Worm (Caenorhabditis elegans) whole organism, L1 larva: ENCODE results near the gene F13B6.1.

ENCODE experiments used
- C04F5.9 ChIP-seq: sonication (generic microtip); optimal IDR thresholded peaks from 2 replicates; lab custom pipeline; 2016; ENCODE audit warnings: missing genetic modification characterization, missing compliant biosample characterization
- C16A3.4 ChIP-seq: fragments of 150-350 bp; optimal IDR thresholded peaks from 2 replicates; lab custom pipeline; 2014; ENCODE audit warnings: missing biosample characterization, missing genetic modification characterization
- F16B12.6 ChIP-seq: fragments of 150-350 bp; optimal IDR thresholded peaks from 2 replicates; lab custom pipeline; 2014; ENCODE audit warnings: missing biosample characterization, missing genetic modification characterization
- alr-1 ChIP-seq: fragments of 200-800 bp; sonication (Bioruptor generic); optimal IDR thresholded peaks from 2 replicates; lab custom pipeline; 2018; ENCODE audit warnings: borderline replicate concordance, mild to moderate bottlenecking, missing genetic modification characterization, missing compliant biosample characterization
- ama-1 ChIP-seq: fragments of 150-350 bp; optimal IDR thresholded peaks from 2 replicates; lab custom pipeline; 2014
- ceh-82 ChIP-seq, 3 experiments: fragments of 150-350 bp in 1 of 3; sonication (generic microtip) in 2 of 3; optimal IDR thresholded peaks; 2 replicates each; lab custom pipeline; 2014 to 2017; ENCODE audit warnings: missing biosample characterization in 3 of 3, missing genetic modification characterization in 3 of 3
- ceh-90 ChIP-seq: sonication (generic microtip); optimal IDR thresholded peaks from 2 replicates; lab custom pipeline; 2016; ENCODE audit warnings: missing genetic modification characterization, missing compliant biosample characterization
- dsc-1 ChIP-seq: sonication (generic microtip); optimal IDR thresholded peaks from 2 replicates; lab custom pipeline; 2016; ENCODE audit warnings: mild to moderate bottlenecking, missing genetic modification characterization, missing compliant biosample characterization
- efl-3 ChIP-seq: fragments of 200-800 bp; sonication (Bioruptor generic); optimal IDR thresholded peaks from 2 replicates; lab custom pipeline; 2018; ENCODE audit warnings: mild to moderate bottlenecking, missing genetic modification characterization, missing compliant biosample characterization
- egl-13 ChIP-seq: sonication (generic microtip); optimal IDR thresholded peaks from 2 replicates; lab custom pipeline; 2016; ENCODE audit warnings: missing genotype, missing genetic modification reagents, missing genetic modification characterization, missing compliant biosample characterization
- egl-27 ChIP-seq, 2 experiments: fragments of 150-350 bp in 1 of 2; sonication (generic microtip); optimal IDR thresholded peaks; 3 replicates each; lab custom pipeline; 2017 to 2018; ENCODE audit warnings: missing biosample characterization in 2 of 2, missing genetic modification characterization in 2 of 2, missing genetic modification reagents in 2 of 2
- elt-3 ChIP-seq, 6 experiments: fragments of 150-350 bp in 1 of 6; sonication (generic microtip); optimal IDR thresholded peaks; 2 replicates each; lab custom pipeline; 2017 to 2018; ENCODE audit warnings: missing biosample characterization in 6 of 6, missing genetic modification characterization in 6 of 6, inconsistent platforms in 1 of 6
- ets-5 ChIP-seq: fragments of 200-800 bp; sonication (Bioruptor generic); IDR thresholded peaks from 2 replicates; pipeline ENCODE4 v1.3.6; 2022; ENCODE audit warnings: missing genetic modification characterization, missing compliant biosample characterization
- fkh-8 ChIP-seq: sonication (generic microtip); optimal IDR thresholded peaks from 2 replicates; lab custom pipeline; 2016; ENCODE audit warnings: mild to moderate bottlenecking, missing genetic modification characterization, missing compliant biosample characterization
- jun-1 ChIP-seq: fragments of 150-350 bp; optimal IDR thresholded peaks from 2 replicates; lab custom pipeline; 2014; ENCODE audit warnings: missing biosample characterization, missing genetic modification reagents, missing genetic modification characterization
- lin-14 ChIP-seq: fragments of 200-800 bp; sonication (Bioruptor generic); optimal IDR thresholded peaks from 2 replicates; lab custom pipeline; 2018; ENCODE audit warnings: mild to moderate bottlenecking, missing genetic modification characterization, moderate library complexity, missing compliant biosample characterization
- lin-35 ChIP-seq, 2 experiments: fragments of 150-350 bp; optimal IDR thresholded peaks; 2 replicates each; lab custom pipeline; 2014; ENCODE audit warnings: missing biosample characterization in 2 of 2, missing genetic modification characterization in 2 of 2, missing genetic modification reagents in 2 of 2
- lin-39 ChIP-seq: fragments of 150-350 bp; optimal IDR thresholded peaks from 2 replicates; lab custom pipeline; 2014; ENCODE audit warnings: missing biosample characterization, missing genetic modification reagents, missing genetic modification characterization
- lir-3 ChIP-seq: sonication (generic microtip); optimal IDR thresholded peaks from 2 replicates; lab custom pipeline; 2016; ENCODE audit warnings: mild to moderate bottlenecking, missing genetic modification characterization, moderate library complexity, missing compliant biosample characterization; ENCODE audit not compliant: poor library complexity
- lsy-2 ChIP-seq, 2 experiments: fragments of 150-350 bp; optimal IDR thresholded peaks; 2 replicates each; lab custom pipeline; 2014; ENCODE audit warnings: missing biosample characterization in 2 of 2, missing genetic modification characterization in 2 of 2
- mab-9 ChIP-seq: fragments of 200-800 bp; sonication (Bioruptor generic); IDR thresholded peaks from 2 replicates; pipeline ENCODE4 v1.3.6; 2022; ENCODE audit warnings: missing genetic modification reagents, missing genetic modification characterization, missing compliant biosample characterization
- mef-2 ChIP-seq: fragments of 150-350 bp; optimal IDR thresholded peaks from 2 replicates; lab custom pipeline; 2014; ENCODE audit warnings: missing biosample characterization, missing genetic modification characterization
- nhr-19 ChIP-seq: fragments of 200-800 bp; sonication (Bioruptor generic); conservative IDR thresholded peaks from 2 replicates; pipeline ENCODE4 v1.3.6; 2022; ENCODE audit warnings: missing genetic modification characterization, missing compliant biosample characterization
- nhr-20 ChIP-seq: sonication (generic microtip); optimal IDR thresholded peaks from 2 replicates; lab custom pipeline; 2016; ENCODE audit warnings: mild to moderate bottlenecking, missing genetic modification characterization, missing compliant biosample characterization
- nhr-28 ChIP-seq: fragments of 150-350 bp; optimal IDR thresholded peaks from 2 replicates; lab custom pipeline; 2014; ENCODE audit warnings: missing biosample characterization, missing genetic modification characterization
- nhr-71 ChIP-seq: sonication (generic microtip); optimal IDR thresholded peaks from 2 replicates; lab custom pipeline; 2016; ENCODE audit warnings: mild to moderate bottlenecking, missing genetic modification characterization, moderate library complexity, missing compliant biosample characterization
- nhr-76 ChIP-seq: sonication (generic microtip); optimal IDR thresholded peaks from 2 replicates; lab custom pipeline; 2017; ENCODE audit warnings: missing biosample characterization, missing genetic modification characterization
- nhr-77 ChIP-seq: fragments of 150-350 bp; optimal IDR thresholded peaks from 2 replicates; lab custom pipeline; 2014; ENCODE audit warnings: missing biosample characterization, missing genetic modification characterization
- nhr-85 ChIP-seq: sonication (generic microtip); peaks from one replicate; lab custom pipeline; 2016; ENCODE audit warnings: missing genetic modification characterization, inconsistent platforms, missing compliant biosample characterization
- nhr-90 ChIP-seq: sonication (generic microtip); optimal IDR thresholded peaks from 2 replicates; lab custom pipeline; 2016; ENCODE audit warnings: mild to moderate bottlenecking, missing genetic modification characterization, missing compliant biosample characterization; ENCODE audit not compliant: poor library complexity
- pqm-1 ChIP-seq: sonication (generic microtip); optimal IDR thresholded peaks from 3 replicates; lab custom pipeline; 2017; ENCODE audit warnings: missing biosample characterization, missing genetic modification characterization
- rnt-1 ChIP-seq: sonication (generic microtip); optimal IDR thresholded peaks from 2 replicates; lab custom pipeline; 2016; ENCODE audit warnings: mild to moderate bottlenecking, missing genetic modification characterization, moderate library complexity, missing compliant biosample characterization
- snpc-4 ChIP-seq: fragments of 150-350 bp; optimal IDR thresholded peaks from 2 replicates; lab custom pipeline; 2014; ENCODE audit warnings: missing biosample characterization, missing genetic modification characterization
- snu-23 ChIP-seq: sonication (generic microtip); optimal IDR thresholded peaks from 2 replicates; lab custom pipeline; 2016; ENCODE audit warnings: missing genetic modification characterization, missing compliant biosample characterization
- sox-4 ChIP-seq: sonication (generic microtip); optimal IDR thresholded peaks from 2 replicates; lab custom pipeline; 2016; ENCODE audit warnings: missing genetic modification characterization, missing compliant biosample characterization
- swsn-7 ChIP-seq: sonication (generic microtip); optimal IDR thresholded peaks from 2 replicates; lab custom pipeline; 2016; ENCODE audit warnings: missing genetic modification characterization, missing compliant biosample characterization
- tbx-2 ChIP-seq: sonication (generic microtip); optimal IDR thresholded peaks from 2 replicates; lab custom pipeline; 2016; ENCODE audit warnings: missing genetic modification characterization, missing compliant biosample characterization
- tlp-1 ChIP-seq: fragments of 150-350 bp; optimal IDR thresholded peaks from 2 replicates; lab custom pipeline; 2014; ENCODE audit warnings: missing biosample characterization, missing genetic modification characterization
- unc-130 ChIP-seq: fragments of 150-350 bp; optimal IDR thresholded peaks from 2 replicates; lab custom pipeline; 2017; ENCODE audit warnings: missing biosample characterization, missing genetic modification characterization, inconsistent platforms
- zip-4 ChIP-seq: fragments of 200-800 bp; sonication (Bioruptor generic); optimal IDR thresholded peaks from 2 replicates; lab custom pipeline; 2018; ENCODE audit warnings: mild to moderate bottlenecking, missing genetic modification characterization, moderate library complexity, missing compliant biosample characterization

F13B6.1 gene

ce11 chrIV:7418818-7419217, 37.5 kb upstream of the F13B6.1 start, which contains the start of gene B0496.6:
TSS of gene B0496.6 (plus strand) at chrIV:7419118.
- TF ChIP-seq ceh-90 (tag; lab: Kevin White, UChicago) (no peak), lin-35 (GFP tag; optimal IDR thresholded peaks at IDR 0.05; lab: Kevin White, UChicago) (no peak), pqm-1 (no peak), nhr-77 (no peak), ceh-82 (tag; optimal IDR thresholded peaks at IDR 0.05; lab: Kevin White, UChicago) (no peak)
- TF ChIP-seq, all 84 proteins: peak for 0

DNA sequence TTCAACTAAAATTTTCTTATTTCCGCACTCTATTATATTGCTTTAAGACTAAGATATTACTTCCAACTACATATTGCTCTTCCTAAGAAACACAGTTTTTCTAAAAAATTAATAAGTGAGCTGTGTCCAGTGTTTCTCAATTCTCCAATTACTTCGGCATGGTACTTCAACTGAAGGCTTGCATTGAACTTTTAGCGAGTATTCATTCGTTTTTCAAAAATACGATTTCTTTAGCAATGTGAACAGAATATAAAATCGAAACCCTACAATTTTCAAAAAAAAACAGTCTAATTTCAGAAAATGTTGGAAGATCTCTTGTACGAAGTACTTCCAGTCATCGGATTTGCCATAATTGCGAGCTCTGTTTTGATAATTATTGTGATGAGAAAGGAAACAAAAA, 35.4 kb upstream of the F13B6.1 start, which contains the start of gene srtx-1:
Gene srtx-1 (plus strand): TSS at position 301 of the 400 bp plus-strand sequence.
- TF ChIP-seq sox-4 (tag; lab: Kevin White, UChicago), result no peak
- TF ChIP-seq jun-1 (tag; lab: Kevin White, UChicago), result no peak
- no peak for TF ChIP-seq zip-4 (GFP tag; lab: Kevin White, UChicago)
- no peak for TF ChIP-seq dsc-1
- no peak for TF ChIP-seq ets-5 (GFP tag; lab: Robert Waterston, UW)
- TF ChIP-seq mef-2 (tag; lab: Kevin White, UChicago), result no peak
- TF ChIP-seq swsn-7 (tag; lab: Kevin White, UChicago), result no peak
- no peak for TF ChIP-seq elt-3 (tag; optimal IDR thresholded peaks at IDR 0.05; lab: Kevin White, UChicago)
- TF ChIP-seq nhr-85 (tag; lab: Kevin White, UChicago), result no peak
- no peak for TF ChIP-seq alr-1 (tag; lab: Kevin White, UChicago)
- no peak for TF ChIP-seq mab-9 (GFP tag; lab: Robert Waterston, UW)
- no peak for TF ChIP-seq fkh-8 (tag; lab: Kevin White, UChicago)
- no peak for TF ChIP-seq lin-35 (GFP tag; optimal IDR thresholded peaks at IDR 0.05; lab: Kevin White, UChicago)
- no peak for TF ChIP-seq lin-39 (tag; lab: Kevin White, UChicago)

- TF ChIP-seq egl-13 (tag; lab: Kevin White, UChicago) (no peak), ets-5 (GFP tag; lab: Robert Waterston, UW) (no peak), lin-39 (tag; lab: Kevin White, UChicago) (no peak), nhr-90 (tag; lab: Kevin White, UChicago) (no peak), nhr-76 (tag; lab: Kevin White, UChicago) (no peak), ama-1 (lab: Kevin White, UChicago) (no peak), snpc-4 (tag; lab: Kevin White, UChicago) (no peak), elt-3 (tag; optimal IDR thresholded peaks at IDR 0.05; lab: Kevin White, UChicago) (no peak), nhr-28 (tag; lab: Kevin White, UChicago) (no peak), egl-27 (tag; optimal IDR thresholded peaks at IDR 0.05; lab: Kevin White, UChicago) (no peak), nhr-20 (no peak), F16B12.6 (tag; lab: Kevin White, UChicago) (no peak), efl-3 (GFP tag; lab: Kevin White, UChicago) (no peak), lir-3 (tag; lab: Kevin White, UChicago) (no peak), C16A3.4 (tag; lab: Kevin White, UChicago) (no peak)
- TF ChIP-seq, all 84 proteins: peak for 0
Measured at ce11 chrIV:7424198-7424597, 32.1 kb upstream of the F13B6.1 start, which contains the start of gene unc-82. TSS of gene unc-82 (plus strand) at chrIV:7424498.

DNA sequence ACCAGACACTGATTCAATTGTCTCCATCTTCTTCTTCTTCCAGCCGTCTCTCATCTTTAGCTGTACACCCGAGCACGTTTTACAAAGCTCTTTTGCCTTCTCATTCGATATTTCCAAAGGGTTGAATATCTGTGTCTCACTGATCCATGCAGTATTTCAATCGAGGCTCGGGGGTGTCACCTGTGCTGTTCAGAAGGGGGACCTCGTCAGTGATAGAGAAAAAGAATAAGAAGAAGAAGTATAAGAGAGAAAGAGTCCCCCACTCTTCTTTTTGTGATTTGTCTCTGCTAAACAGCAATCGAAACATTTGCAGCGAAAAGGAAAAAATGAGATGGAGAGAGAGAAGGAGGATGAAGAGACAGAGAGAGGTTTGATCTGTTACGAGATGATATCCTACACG, 30.3 kb upstream of the F13B6.1 start:
- peak; percentile 31 for TF ChIP-seq nhr-20
- TF ChIP-seq lin-14 (GFP tag; lab: Kevin White, UChicago), result peak; percentile 91
- no peak for TF ChIP-seq tlp-1 (tag; lab: Kevin White, UChicago)
- peak; percentile 33 for TF ChIP-seq unc-130 (tag; lab: Kevin White, UChicago)
- TF ChIP-seq nhr-19, result peak; percentile 47
- no peak for TF ChIP-seq C04F5.9 (tag; lab: Kevin White, UChicago)
- TF ChIP-seq lsy-2 (tag; optimal IDR thresholded peaks at IDR 0.05; lab: Kevin White, UChicago), result peak in 1 of 2 experiments; percentile 53
- peak; percentile 72 for TF ChIP-seq rnt-1
- peak; percentile 14 for TF ChIP-seq tbx-2 (tag; lab: Kevin White, UChicago)
- TF ChIP-seq snu-23, result peak; percentile 47
- TF ChIP-seq nhr-71, result peak; percentile 65
- no peak for TF ChIP-seq swsn-7 (tag; lab: Kevin White, UChicago)
